ENCODE assay signal across 3 fruit fly cellular contexts in genomic region chr3R:25739727-25740126, dm6.
A peak's percentile ranks its signal among the peaks of the same experiment; 100 is the strongest.
TF ChIP-seq lines count a peak whose summit lies in the region.

No protein-coding gene starts in this region.

- TF ChIP-seq CTCF in whole organism, embryonic (GFP tag; optimal IDR thresholded peaks at IDR 0.05; lab: Kevin White, UChicago) = no peak

TF ChIP-seq in whole organism, adult, 20 proteins besides CTCF, POLR2A, EP300 and RAD21:
- peak; percentile 96 for TF ChIP-seq tj (GFP tag; optimal IDR thresholded peaks at IDR 0.05; lab: Kevin White, UChicago)
- TF ChIP-seq kay (GFP tag; lab: Kevin White, UChicago; ENCODE audit: borderline replicate concordance) = peak; percentile 44
- no peak for TF ChIP-seq pad (GFP tag; optimal IDR thresholded peaks at IDR 0.05; lab: Kevin White, UChicago)

TF ChIP-seq in whole organism, embryonic, 481 proteins besides CTCF, POLR2A, EP300 and RAD21:
- TF ChIP-seq CG31224 (GFP tag; IDR thresholded peaks at IDR 0.05; lab: Robert Waterston, UW) (no peak), CG10274 (GFP tag; optimal IDR thresholded peaks at IDR 0.05; lab: Kevin White, UChicago) (no peak), CG43689 (GFP tag; IDR thresholded peaks at IDR 0.05; lab: Robert Waterston, UW) (0 out of 2 replicates have a peak, but pooled peaks have one; percentile 5), abd-A (tag; optimal IDR thresholded peaks at IDR 0.05; lab: Kevin White, UChicago) (no peak), CG10147 (GFP tag; optimal IDR thresholded peaks at IDR 0.05; lab: Kevin White, UChicago) (no peak), H2.0 (GFP tag; IDR thresholded peaks at IDR 0.05; lab: Robert Waterston, UW) (no peak), sr (GFP tag; IDR thresholded peaks at IDR 0.05; lab: Robert Waterston, UW) (no peak)

TF ChIP-seq in whole organism, wandering third instar larva, 38 proteins besides CTCF, POLR2A, EP300 and RAD21:
- TF ChIP-seq CG32264 (GFP tag; optimal IDR thresholded peaks at IDR 0.05; lab: Kevin White, UChicago) (no peak), psq (GFP tag; optimal IDR thresholded peaks at IDR 0.05; lab: Kevin White, UChicago) (peak; percentile 78)
